Worm (Caenorhabditis elegans) whole organism, young adult: ENCODE measurements around the gene timm-17B.2.

ENCODE experiments used
- B0035.1 ChIP-seq: sonication (generic microtip); optimal IDR thresholded peaks from 2 replicates; lab custom pipeline; 2016; ENCODE audit warnings: missing genetic modification characterization, mild to moderate bottlenecking, missing compliant biosample characterization, missing genotype, missing genetic modification reagents
- F37B4.10 ChIP-seq: fragments of 200-800 bp; sonication (Bioruptor generic); IDR thresholded peaks from 2 replicates; pipeline ENCODE4 v1.3.6; 2022; ENCODE audit warnings: missing genetic modification characterization, missing compliant biosample characterization
- F52B5.7 ChIP-seq: sonication (generic microtip); optimal IDR thresholded peaks from 2 replicates; lab custom pipeline; 2016; ENCODE audit warnings: mild to moderate bottlenecking, missing genetic modification characterization, missing compliant biosample characterization
- F57A8.1 ChIP-seq: fragments of 200-800 bp; sonication (Bioruptor generic); optimal IDR thresholded peaks from 2 replicates; lab custom pipeline; 2018; ENCODE audit warnings: mild to moderate bottlenecking, missing genetic modification characterization, moderate library complexity, missing compliant biosample characterization
- T07F8.4 ChIP-seq: sonication (generic microtip); optimal IDR thresholded peaks from 2 replicates; lab custom pipeline; 2016; ENCODE audit warnings: mild to moderate bottlenecking, missing genetic modification characterization, moderate library complexity, missing compliant biosample characterization
- Y53G8AR.9 ChIP-seq: fragments of 200-800 bp; sonication (Bioruptor generic); conservative IDR thresholded peaks from 2 replicates; pipeline ENCODE4 v1.3.6; 2022; ENCODE audit warnings: missing genetic modification reagents, missing genetic modification characterization, missing compliant biosample characterization
- Y56A3A.18 ChIP-seq: fragments of 200-800 bp; sonication (Bioruptor generic); IDR thresholded peaks from 2 replicates; pipeline ENCODE4 v1.3.6; 2022; ENCODE audit warnings: missing genetic modification reagents, missing genetic modification characterization, missing compliant biosample characterization
- Y67H2A.10 ChIP-seq: fragments of 200-800 bp; sonication (Bioruptor generic); conservative IDR thresholded peaks from 2 replicates; pipeline ENCODE4 v1.3.6; 2022; ENCODE audit warnings: missing genetic modification reagents, missing genetic modification characterization, missing compliant biosample characterization
- akir-1 ChIP-seq: fragments of 200-800 bp; sonication (Bioruptor generic); optimal IDR thresholded peaks from 2 replicates; lab custom pipeline; 2018; ENCODE audit warnings: mild to moderate bottlenecking, missing genetic modification characterization, moderate library complexity, missing compliant biosample characterization
- aptf-3 ChIP-seq: fragments of 200-800 bp; sonication (Bioruptor generic); IDR thresholded peaks from 2 replicates; pipeline ENCODE4 v1.3.6; 2022; ENCODE audit warnings: missing genetic modification characterization, missing compliant biosample characterization
- athp-1 ChIP-seq: sonication (generic microtip); optimal IDR thresholded peaks from 2 replicates; lab custom pipeline; 2017; ENCODE audit warnings: mild to moderate bottlenecking, missing genetic modification characterization, missing compliant biosample characterization
- ceh-27 ChIP-seq: fragments of 200-800 bp; sonication (Bioruptor generic); optimal IDR thresholded peaks from 2 replicates; lab custom pipeline; 2018; ENCODE audit warnings: mild to moderate bottlenecking, missing genetic modification characterization, moderate library complexity, missing compliant biosample characterization
- chd-7 ChIP-seq: sonication (generic microtip); optimal IDR thresholded peaks from 2 replicates; lab custom pipeline; 2016; ENCODE audit warnings: mild to moderate bottlenecking, missing genetic modification characterization, moderate library complexity, missing compliant biosample characterization
- die-1 ChIP-seq: sonication (generic microtip); optimal IDR thresholded peaks from 2 replicates; lab custom pipeline; 2016; ENCODE audit warnings: missing genotype, mild to moderate bottlenecking, missing genetic modification characterization, missing compliant biosample characterization
- dpff-1 ChIP-seq: sonication (generic microtip); optimal IDR thresholded peaks from 2 replicates; lab custom pipeline; 2017; ENCODE audit warnings: mild to moderate bottlenecking, missing genetic modification characterization, missing compliant biosample characterization
- efl-1 ChIP-seq: fragments of 150-350 bp; optimal IDR thresholded peaks from 2 replicates; lab custom pipeline; 2014; ENCODE audit warnings: missing biosample characterization, missing genetic modification reagents, missing genetic modification characterization
- egrh-3 ChIP-seq: fragments of 200-800 bp; sonication (Bioruptor generic); IDR thresholded peaks from 2 replicates; pipeline ENCODE4 v1.3.6; 2022; ENCODE audit warnings: missing genetic modification reagents, missing genetic modification characterization, missing compliant biosample characterization
- fkh-3 ChIP-seq: sonication (generic microtip); optimal IDR thresholded peaks from 2 replicates; lab custom pipeline; 2016; ENCODE audit warnings: mild to moderate bottlenecking, missing genetic modification characterization, missing compliant biosample characterization
- gei-17 ChIP-seq: fragments of 200-800 bp; sonication (Bioruptor generic); optimal IDR thresholded peaks from 2 replicates; lab custom pipeline; 2018; ENCODE audit warnings: mild to moderate bottlenecking, missing genetic modification characterization, missing compliant biosample characterization
- hmg-20 ChIP-seq: fragments of 200-800 bp; sonication (Bioruptor generic); IDR thresholded peaks from 2 replicates; pipeline ENCODE4 v1.3.6; 2022; ENCODE audit warnings: missing genetic modification reagents, missing genetic modification characterization, missing compliant biosample characterization
- hrde-1 ChIP-seq: sonication (generic microtip); optimal IDR thresholded peaks from 2 replicates; lab custom pipeline; 2016; ENCODE audit warnings: missing genetic modification characterization, mild to moderate bottlenecking, missing compliant biosample characterization, moderate library complexity, missing genotype, missing genetic modification reagents, borderline replicate concordance
- lag-1 ChIP-seq: fragments of 200-800 bp; sonication (Bioruptor generic); IDR thresholded peaks from 2 replicates; pipeline ENCODE4 v1.3.6; 2022; ENCODE audit warnings: missing genetic modification reagents, missing genetic modification characterization, missing compliant biosample characterization
- let-607 ChIP-seq, 2 experiments: fragments of 200-800 bp in 1 of 2; sonication (Bioruptor generic) in 1 of 2; sonication (generic microtip) in 1 of 2; optimal IDR thresholded peaks; 2 replicates each; lab custom pipeline; 2016 to 2018; ENCODE audit warnings: mild to moderate bottlenecking in 2 of 2, missing compliant biosample characterization in 2 of 2, missing genetic modification characterization in 2 of 2, moderate library complexity in 2 of 2, missing genotype in 1 of 2
- lin-35 ChIP-seq, 3 experiments: fragments of 150-350 bp in 2 of 3; sonication (generic microtip) in 1 of 3; optimal IDR thresholded peaks; 2 replicates each; lab custom pipeline; 2014 to 2018; ENCODE audit warnings: missing biosample characterization in 3 of 3, missing genetic modification characterization in 3 of 3, missing genetic modification reagents in 3 of 3
- lin-40 ChIP-seq: sonication (generic microtip); optimal IDR thresholded peaks from 2 replicates; lab custom pipeline; 2016; ENCODE audit warnings: missing genetic modification characterization, mild to moderate bottlenecking, missing compliant biosample characterization, missing genotype, missing genetic modification reagents
- lsy-27 ChIP-seq: sonication (generic microtip); optimal IDR thresholded peaks from 2 replicates; lab custom pipeline; 2017; ENCODE audit warnings: missing genetic modification characterization, mild to moderate bottlenecking, missing compliant biosample characterization, antibody characterized with exemption, missing genotype, borderline replicate concordance; ENCODE audit not compliant: insufficient read depth
- madf-6 ChIP-seq: fragments of 200-800 bp; sonication (Bioruptor generic); IDR thresholded peaks from 2 replicates; pipeline ENCODE4 v1.3.6; 2022; ENCODE audit warnings: missing genetic modification reagents, missing genetic modification characterization, missing compliant biosample characterization
- madf-8 ChIP-seq: fragments of 200-800 bp; sonication (Bioruptor generic); conservative IDR thresholded peaks from 2 replicates; pipeline ENCODE4 v1.3.6; 2022; ENCODE audit warnings: missing genetic modification reagents, missing genetic modification characterization, missing compliant biosample characterization
- mcd-1 ChIP-seq: fragments of 200-800 bp; sonication (Bioruptor generic); IDR thresholded peaks from 2 replicates; pipeline ENCODE4 v1.3.6; 2022; ENCODE audit warnings: missing genetic modification reagents, missing genetic modification characterization, missing compliant biosample characterization
- mes-4 ChIP-seq: sonication (generic microtip); optimal IDR thresholded peaks from 2 replicates; lab custom pipeline; 2016; ENCODE audit warnings: missing genotype, missing genetic modification characterization, missing compliant biosample characterization
- nfyb-1 ChIP-seq: fragments of 200-800 bp; sonication (Bioruptor generic); IDR thresholded peaks from 2 replicates; pipeline ENCODE4 v1.3.6; 2022; ENCODE audit warnings: missing genetic modification reagents, missing genetic modification characterization, missing compliant biosample characterization
- nhr-80 ChIP-seq: sonication (generic microtip); optimal IDR thresholded peaks from 2 replicates; lab custom pipeline; 2016; ENCODE audit warnings: missing genetic modification characterization, missing compliant biosample characterization
- pbrm-1 ChIP-seq: fragments of 200-800 bp; sonication (Bioruptor generic); IDR thresholded peaks from 2 replicates; pipeline ENCODE4 v1.3.6; 2022; ENCODE audit warnings: missing genetic modification reagents, missing genetic modification characterization, missing compliant biosample characterization
- rcor-1 ChIP-seq: fragments of 200-800 bp; sonication (Bioruptor generic); IDR thresholded peaks from 2 replicates; pipeline ENCODE4 v1.3.6; 2022; ENCODE audit warnings: missing genetic modification reagents, missing genetic modification characterization, missing compliant biosample characterization
- repo-1 ChIP-seq: sonication (generic microtip); optimal IDR thresholded peaks from 2 replicates; lab custom pipeline; 2017; ENCODE audit warnings: mild to moderate bottlenecking, missing genetic modification characterization, missing compliant biosample characterization
- snpc-3.4 ChIP-seq: sonication (generic microtip); optimal IDR thresholded peaks from 2 replicates; lab custom pipeline; 2017; ENCODE audit warnings: missing genetic modification characterization, mild to moderate bottlenecking, missing compliant biosample characterization, antibody characterized with exemption, moderate library complexity, missing genotype, missing genetic modification reagents
- somi-1 ChIP-seq: fragments of 200-800 bp; sonication (Bioruptor generic); optimal IDR thresholded peaks from 2 replicates; lab custom pipeline; 2018; ENCODE audit warnings: mild to moderate bottlenecking, missing genetic modification characterization, missing compliant biosample characterization
- sptf-2 ChIP-seq: fragments of 200-800 bp; sonication (Bioruptor generic); optimal IDR thresholded peaks from 2 replicates; lab custom pipeline; 2018; ENCODE audit warnings: mild to moderate bottlenecking, missing genetic modification characterization, missing compliant biosample characterization
- tbp1 ChIP-seq: fragments of 200-800 bp; sonication (Bioruptor generic); optimal IDR thresholded peaks from 2 replicates; lab custom pipeline; 2018; ENCODE audit warnings: mild to moderate bottlenecking, missing genetic modification characterization, missing compliant biosample characterization
- tbx-9 ChIP-seq: sonication (generic microtip); optimal IDR thresholded peaks from 2 replicates; lab custom pipeline; 2016; ENCODE audit warnings: borderline replicate concordance, missing genetic modification characterization, inconsistent platforms, missing compliant biosample characterization
- tlf-1 ChIP-seq: fragments of 200-800 bp; sonication (Bioruptor generic); optimal IDR thresholded peaks from 2 replicates; lab custom pipeline; 2018; ENCODE audit warnings: mild to moderate bottlenecking, missing genetic modification characterization, missing compliant biosample characterization
- unc-130 ChIP-seq: sonication (generic microtip); optimal IDR thresholded peaks from 2 replicates; lab custom pipeline; 2016; ENCODE audit warnings: missing genetic modification reagents, missing genetic modification characterization, missing compliant biosample characterization
- unc-62 ChIP-seq: fragments of 150-350 bp; optimal IDR thresholded peaks from 2 replicates; lab custom pipeline; 2014; ENCODE audit warnings: missing biosample characterization, missing genetic modification reagents, missing genetic modification characterization
- ztf-18 ChIP-seq: sonication (generic microtip); optimal IDR thresholded peaks from 2 replicates; lab custom pipeline; 2016; ENCODE audit warnings: missing genotype, mild to moderate bottlenecking, missing genetic modification characterization, missing compliant biosample characterization
- ztf-22 ChIP-seq: fragments of 200-800 bp; sonication (Bioruptor generic); optimal IDR thresholded peaks from 2 replicates; lab custom pipeline; 2018; ENCODE audit warnings: mild to moderate bottlenecking, missing genetic modification characterization, moderate library complexity, missing compliant biosample characterization
- ztf-6 ChIP-seq: fragments of 200-800 bp; sonication (Bioruptor generic); IDR thresholded peaks from 2 replicates; pipeline ENCODE4 v1.3.6; 2022; ENCODE audit warnings: missing genetic modification reagents, missing genetic modification characterization, missing compliant biosample characterization

Gene timm-17B.2

DNA sequence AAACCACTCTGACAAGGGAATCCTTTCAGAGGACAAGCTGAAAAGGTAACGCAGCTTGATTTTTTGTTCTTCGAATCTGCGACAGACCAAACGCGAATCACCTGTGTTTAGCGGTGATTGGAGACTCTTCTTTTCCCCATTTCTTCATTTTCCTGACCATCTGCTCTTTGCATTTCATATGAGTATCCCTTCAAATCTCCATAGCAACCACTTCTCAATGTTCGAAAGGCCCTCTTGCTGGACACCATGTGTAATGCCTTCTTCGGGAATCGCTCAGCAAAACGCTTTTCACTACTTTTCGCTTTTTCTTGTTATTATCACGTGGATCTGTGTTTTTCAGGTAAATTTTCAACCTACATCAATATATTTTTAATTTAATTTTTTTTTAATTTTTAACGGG lies 30.1 kb downstream of the timm-17B.2 start, which contains the start of the genes T26A8.3 and tmem-231:
T26A8.3 (minus strand) TSS at position 101 of the 400 bp plus-strand sequence.
tmem-231 (plus strand) TSS at position 249 of the 400 bp plus-strand sequence.
- no peak for TF ChIP-seq dpff-1 (tag; lab: Kevin White, UChicago)

- 0 out of 2 replicates have a peak, but pooled peaks have one; percentile 18 for TF ChIP-seq F37B4.10 (GFP tag; lab: Robert Waterston, UW)
- peak; percentile 71 for TF ChIP-seq egrh-3 (GFP tag; lab: Robert Waterston, UW)
- peak; percentile 58 for TF ChIP-seq gei-17 (GFP tag; lab: Kevin White, UChicago)
- TF ChIP-seq unc-62 (GFP tag; lab: Kevin White, UChicago) = no peak
- peak; percentile 34 for TF ChIP-seq B0035.1 (tag; lab: Kevin White, UChicago)
- peak; percentile 56 for TF ChIP-seq die-1 (tag; lab: Kevin White, UChicago)
- TF ChIP-seq F57A8.1 (GFP tag; lab: Kevin White, UChicago) = peak; percentile 55
- TF ChIP-seq hrde-1 (tag; lab: Kevin White, UChicago) = peak; percentile 56
- TF ChIP-seq hmg-20 (GFP tag; lab: Robert Waterston, UW) = peak; percentile 54; the same call in 1 of the 2 replicates
- peak; percentile 99 for TF ChIP-seq pbrm-1
- peak; percentile 87 for TF ChIP-seq Y53G8AR.9
- TF ChIP-seq chd-7 (tag; lab: Kevin White, UChicago) = peak; percentile 73
- peak; percentile 83 for TF ChIP-seq tbp1 (GFP tag; lab: Kevin White, UChicago)
- no peak for TF ChIP-seq akir-1 (GFP tag; lab: Kevin White, UChicago)
- no peak for TF ChIP-seq ceh-27 (GFP tag; lab: Kevin White, UChicago)
- peak; percentile 98 for TF ChIP-seq snpc-3.4
- peak; percentile 70 for TF ChIP-seq somi-1 (GFP tag; lab: Kevin White, UChicago)
- TF ChIP-seq mcd-1 (GFP tag; lab: Robert Waterston, UW) = peak; percentile 84
- peak; percentile 46 for TF ChIP-seq efl-1 (GFP tag; lab: Kevin White, UChicago)
- TF ChIP-seq athp-1 (tag; lab: Kevin White, UChicago) = peak; percentile 58
- TF ChIP-seq Y67H2A.10 (GFP tag; lab: Robert Waterston, UW) = 0 out of 2 replicates have a peak, but pooled peaks have one; percentile 39
- peak; percentile 90 for TF ChIP-seq repo-1 (tag; lab: Kevin White, UChicago)
- peak; percentile 70 for TF ChIP-seq F52B5.7 (tag; lab: Kevin White, UChicago)
- TF ChIP-seq ztf-18 = peak; percentile 79
- TF ChIP-seq lin-35 (GFP tag; optimal IDR thresholded peaks at IDR 0.05; lab: Kevin White, UChicago) = peak in 1 of 3 experiments; percentile 20
- TF ChIP-seq lin-40 (tag; lab: Kevin White, UChicago) = peak; percentile 85
- peak; percentile 74 for TF ChIP-seq unc-130 (GFP tag; lab: Kevin White, UChicago)
- peak; percentile 95 for TF ChIP-seq nfyb-1 (GFP tag; lab: Robert Waterston, UW)
- no peak for TF ChIP-seq lsy-27 (tag; lab: Kevin White, UChicago)
- TF ChIP-seq ztf-6 (GFP tag; lab: Robert Waterston, UW) = no peak
- peak; percentile 60 for TF ChIP-seq ztf-22 (GFP tag; lab: Kevin White, UChicago)
- TF ChIP-seq T07F8.4 (tag; lab: Kevin White, UChicago) = peak; percentile 66
- peak; percentile 60 for TF ChIP-seq madf-8
- peak; percentile 84 for TF ChIP-seq tlf-1 (GFP tag; lab: Kevin White, UChicago)
- TF ChIP-seq fkh-3 (tag; lab: Kevin White, UChicago) = peak; percentile 59
- peak; percentile 85 for TF ChIP-seq Y56A3A.18
- peak; percentile 82 for TF ChIP-seq nhr-80 (tag; lab: Kevin White, UChicago)
- TF ChIP-seq aptf-3 (GFP tag; lab: Robert Waterston, UW) = no peak
- TF ChIP-seq madf-6 (GFP tag; lab: Robert Waterston, UW) = peak; percentile 91
- TF ChIP-seq lag-1 (GFP tag; lab: Robert Waterston, UW) = no peak
- TF ChIP-seq sptf-2 = no peak
- TF ChIP-seq rcor-1 = peak; percentile 97
- TF ChIP-seq tbx-9 (tag; lab: Kevin White, UChicago) = peak; percentile 46
- TF ChIP-seq mes-4 (tag; lab: Kevin White, UChicago) = peak; percentile 83
- TF ChIP-seq let-607 (tag; optimal IDR thresholded peaks at IDR 0.05; lab: Kevin White, UChicago) = peak; percentile 33 to 72
Observed at ce11 chrIV:8428492-8428891, 32.0 kb downstream of the timm-17B.2 start.
